Worm (Caenorhabditis elegans) whole organism, L1 larva: Measurements from ENCODE around the gene phf-33.
A peak's percentile ranks its signal among the peaks of the same experiment; 100 is the strongest.

Experiments
- C04F5.9 ChIP-seq: sonication (generic microtip); optimal IDR thresholded peaks from 2 replicates; lab custom pipeline; 2016; ENCODE audit warnings: missing genetic modification characterization, missing compliant biosample characterization
- F16B12.6 ChIP-seq: fragments of 150-350 bp; optimal IDR thresholded peaks from 2 replicates; lab custom pipeline; 2014; ENCODE audit warnings: missing biosample characterization, missing genetic modification characterization
- aha-1 ChIP-seq: fragments of 150-350 bp; optimal IDR thresholded peaks from 2 replicates; lab custom pipeline; 2014; ENCODE audit warnings: missing biosample characterization, missing genetic modification characterization
- alr-1 ChIP-seq: fragments of 200-800 bp; sonication (Bioruptor generic); optimal IDR thresholded peaks from 2 replicates; lab custom pipeline; 2018; ENCODE audit warnings: borderline replicate concordance, mild to moderate bottlenecking, missing genetic modification characterization, missing compliant biosample characterization
- aly-2 ChIP-seq: fragments of 150-350 bp; optimal IDR thresholded peaks from 2 replicates; lab custom pipeline; 2014; ENCODE audit warnings: missing biosample characterization, missing genetic modification characterization
- ceh-63 ChIP-seq: fragments of 200-800 bp; sonication (Bioruptor generic); optimal IDR thresholded peaks from 2 replicates; lab custom pipeline; 2018; ENCODE audit warnings: mild to moderate bottlenecking, missing genetic modification characterization, missing compliant biosample characterization
- ceh-8 ChIP-seq: fragments of 200-800 bp; sonication (Bioruptor generic); optimal IDR thresholded peaks from 2 replicates; lab custom pipeline; 2018; ENCODE audit warnings: mild to moderate bottlenecking, missing genetic modification characterization, moderate library complexity, missing compliant biosample characterization
- ceh-82 ChIP-seq, 3 experiments: fragments of 150-350 bp in 1 of 3; sonication (generic microtip) in 2 of 3; optimal IDR thresholded peaks; 2 replicates each; lab custom pipeline; 2014 to 2017; ENCODE audit warnings: missing biosample characterization in 3 of 3, missing genetic modification characterization in 3 of 3
- ceh-88 ChIP-seq: fragments of 200-800 bp; sonication (Bioruptor generic); IDR thresholded peaks from 2 replicates; pipeline ENCODE4 v1.3.6; 2022; ENCODE audit warnings: missing genetic modification characterization, missing compliant biosample characterization
- ceh-90 ChIP-seq: sonication (generic microtip); optimal IDR thresholded peaks from 2 replicates; lab custom pipeline; 2016; ENCODE audit warnings: missing genetic modification characterization, missing compliant biosample characterization
- ces-1 ChIP-seq: fragments of 150-350 bp; optimal IDR thresholded peaks from 2 replicates; lab custom pipeline; 2014; ENCODE audit warnings: missing biosample characterization, missing genetic modification reagents, missing genetic modification characterization
- efl-1 ChIP-seq, 4 experiments: fragments of 150-350 bp; optimal IDR thresholded peaks in 3 of 4; peaks in 1 of 4; 1 replicate in 1 of 4; 2 replicates in 3 of 4; lab custom pipeline; 2014; ENCODE audit warnings: missing biosample characterization in 2 of 4, missing genetic modification characterization in 2 of 4, missing genetic modification reagents in 2 of 4
- egl-13 ChIP-seq: sonication (generic microtip); optimal IDR thresholded peaks from 2 replicates; lab custom pipeline; 2016; ENCODE audit warnings: missing genotype, missing genetic modification reagents, missing genetic modification characterization, missing compliant biosample characterization
- egl-27 ChIP-seq, 2 experiments: fragments of 150-350 bp in 1 of 2; sonication (generic microtip); optimal IDR thresholded peaks; 3 replicates each; lab custom pipeline; 2017 to 2018; ENCODE audit warnings: missing biosample characterization in 2 of 2, missing genetic modification characterization in 2 of 2, missing genetic modification reagents in 2 of 2
- fkh-10 ChIP-seq: sonication (generic microtip); optimal IDR thresholded peaks from 2 replicates; lab custom pipeline; 2017; ENCODE audit warnings: missing biosample characterization, missing genetic modification reagents, missing genetic modification characterization
- fkh-4 ChIP-seq: sonication (generic microtip); optimal IDR thresholded peaks from 2 replicates; lab custom pipeline; 2016; ENCODE audit warnings: missing compliant biosample characterization, missing genetic modification characterization, borderline replicate concordance
- isw-1 ChIP-seq: fragments of 200-800 bp; sonication (Bioruptor generic); IDR thresholded peaks from 2 replicates; pipeline ENCODE4 v1.3.6; 2022; ENCODE audit warnings: missing genetic modification characterization, missing compliant biosample characterization
- lin-13 ChIP-seq: fragments of 150-350 bp; optimal IDR thresholded peaks from 2 replicates; lab custom pipeline; 2014; ENCODE audit warnings: missing biosample characterization, missing genetic modification reagents, missing genetic modification characterization
- lin-14 ChIP-seq: fragments of 200-800 bp; sonication (Bioruptor generic); optimal IDR thresholded peaks from 2 replicates; lab custom pipeline; 2018; ENCODE audit warnings: mild to moderate bottlenecking, missing genetic modification characterization, moderate library complexity, missing compliant biosample characterization
- lin-15B ChIP-seq: fragments of 150-350 bp; sonication (generic microtip); optimal IDR thresholded peaks from 3 replicates; lab custom pipeline; 2014; ENCODE audit warnings: missing biosample characterization, missing genetic modification characterization
- lin-35 ChIP-seq, 2 experiments: fragments of 150-350 bp; optimal IDR thresholded peaks; 2 replicates each; lab custom pipeline; 2014; ENCODE audit warnings: missing biosample characterization in 2 of 2, missing genetic modification characterization in 2 of 2, missing genetic modification reagents in 2 of 2
- lsy-2 ChIP-seq, 2 experiments: fragments of 150-350 bp; optimal IDR thresholded peaks; 2 replicates each; lab custom pipeline; 2014; ENCODE audit warnings: missing biosample characterization in 2 of 2, missing genetic modification characterization in 2 of 2
- mdl-1 ChIP-seq, 2 experiments: fragments of 150-350 bp; optimal IDR thresholded peaks; 2 replicates each; lab custom pipeline; 2014 to 2017; ENCODE audit warnings: missing biosample characterization in 2 of 2, missing genetic modification characterization in 2 of 2, inconsistent platforms in 1 of 2
- nhr-20 ChIP-seq: sonication (generic microtip); optimal IDR thresholded peaks from 2 replicates; lab custom pipeline; 2016; ENCODE audit warnings: mild to moderate bottlenecking, missing genetic modification characterization, missing compliant biosample characterization
- nhr-28 ChIP-seq: fragments of 150-350 bp; optimal IDR thresholded peaks from 2 replicates; lab custom pipeline; 2014; ENCODE audit warnings: missing biosample characterization, missing genetic modification characterization
- nhr-47 ChIP-seq: sonication (generic microtip); optimal IDR thresholded peaks from 2 replicates; lab custom pipeline; 2016; ENCODE audit warnings: mild to moderate bottlenecking, missing genetic modification characterization, moderate library complexity, missing compliant biosample characterization
- nhr-76 ChIP-seq: sonication (generic microtip); optimal IDR thresholded peaks from 2 replicates; lab custom pipeline; 2017; ENCODE audit warnings: missing biosample characterization, missing genetic modification characterization
- nhr-77 ChIP-seq: fragments of 150-350 bp; optimal IDR thresholded peaks from 2 replicates; lab custom pipeline; 2014; ENCODE audit warnings: missing biosample characterization, missing genetic modification characterization
- pag-3 ChIP-seq: sonication (generic microtip); optimal IDR thresholded peaks from 2 replicates; lab custom pipeline; 2017; ENCODE audit warnings: missing genetic modification characterization, mild to moderate bottlenecking, missing compliant biosample characterization, antibody characterized with exemption, borderline replicate concordance; ENCODE audit not compliant: insufficient read depth
- pax-3 ChIP-seq: fragments of 200-800 bp; sonication (Bioruptor generic); optimal IDR thresholded peaks from 2 replicates; lab custom pipeline; 2018; ENCODE audit warnings: mild to moderate bottlenecking, missing genetic modification characterization, moderate library complexity, missing compliant biosample characterization
- pqm-1 ChIP-seq: sonication (generic microtip); optimal IDR thresholded peaks from 3 replicates; lab custom pipeline; 2017; ENCODE audit warnings: missing biosample characterization, missing genetic modification characterization
- skn-1 ChIP-seq: fragments of 150-350 bp; optimal IDR thresholded peaks from 2 replicates; lab custom pipeline; 2014; ENCODE audit warnings: missing biosample characterization, missing genetic modification characterization
- snpc-4 ChIP-seq: fragments of 150-350 bp; optimal IDR thresholded peaks from 2 replicates; lab custom pipeline; 2014; ENCODE audit warnings: missing biosample characterization, missing genetic modification characterization
- snu-23 ChIP-seq: sonication (generic microtip); optimal IDR thresholded peaks from 2 replicates; lab custom pipeline; 2016; ENCODE audit warnings: missing genetic modification characterization, missing compliant biosample characterization
- sox-4 ChIP-seq: sonication (generic microtip); optimal IDR thresholded peaks from 2 replicates; lab custom pipeline; 2016; ENCODE audit warnings: missing genetic modification characterization, missing compliant biosample characterization
- sup-37 ChIP-seq: fragments of 200-800 bp; sonication (Bioruptor generic); optimal IDR thresholded peaks from 2 replicates; lab custom pipeline; 2018; ENCODE audit warnings: mild to moderate bottlenecking, missing genetic modification characterization, missing compliant biosample characterization
- swsn-7 ChIP-seq: sonication (generic microtip); optimal IDR thresholded peaks from 2 replicates; lab custom pipeline; 2016; ENCODE audit warnings: missing genetic modification characterization, missing compliant biosample characterization
- unc-86 ChIP-seq: sonication (generic microtip); optimal IDR thresholded peaks from 2 replicates; lab custom pipeline; 2016; ENCODE audit warnings: missing genetic modification characterization, missing compliant biosample characterization
- xbp-1 ChIP-seq: sonication (generic microtip); optimal IDR thresholded peaks from 2 replicates; lab custom pipeline; 2016; ENCODE audit warnings: missing genetic modification characterization, missing compliant biosample characterization
- ztf-11 ChIP-seq, 2 experiments: sonication (generic microtip); optimal IDR thresholded peaks; 2 replicates each; lab custom pipeline; 2016 to 2017; ENCODE audit warnings: missing genetic modification characterization in 2 of 2, missing biosample characterization in 1 of 2, missing compliant biosample characterization in 1 of 2
- ztf-4 ChIP-seq: fragments of 150-350 bp; optimal IDR thresholded peaks from 2 replicates; lab custom pipeline; 2014; ENCODE audit warnings: missing biosample characterization, missing genetic modification characterization

phf-33 gene

DNA sequence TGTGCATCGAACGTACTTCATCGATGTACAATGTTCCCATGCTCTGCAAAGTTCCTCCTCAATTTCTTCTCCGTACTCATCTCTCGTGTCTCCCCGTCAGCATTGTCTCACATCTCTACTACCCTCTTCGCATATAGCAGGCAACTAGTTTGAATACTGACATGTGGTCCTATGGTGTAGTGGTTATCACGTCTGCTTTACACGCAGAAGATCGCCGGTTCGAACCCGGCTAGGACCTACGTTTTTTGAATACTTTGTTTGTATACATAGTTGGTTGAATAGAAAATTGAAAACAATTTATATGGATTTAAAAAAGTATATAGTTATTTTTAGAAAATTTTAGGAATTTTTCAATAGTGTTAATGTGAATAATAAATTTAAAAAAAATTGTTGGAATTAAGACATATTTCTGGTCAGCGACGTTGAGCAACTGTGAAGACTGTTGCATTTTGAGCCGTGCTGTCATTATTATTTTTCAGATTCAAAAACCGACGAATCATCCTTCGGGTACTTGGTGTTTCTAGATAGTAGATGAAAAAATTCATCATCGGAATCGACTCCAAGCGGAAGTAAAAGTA lies 28.2 kb upstream of the phf-33 start (continued):
- peak; percentile 58 for TF ChIP-seq egl-13 (tag; lab: Kevin White, UChicago)
- TF ChIP-seq nhr-77 (tag; lab: Kevin White, UChicago) = peak; percentile 53
- peak; percentile 43 to 74 for TF ChIP-seq lin-35 (GFP tag; optimal IDR thresholded peaks at IDR 0.05; lab: Kevin White, UChicago)
- TF ChIP-seq lin-13 = peak; percentile 66
- TF ChIP-seq ztf-4 (tag; lab: Kevin White, UChicago) = peak; percentile 60
- peak in 1 of 2 experiments; percentile 63 for TF ChIP-seq ztf-11 (tag; optimal IDR thresholded peaks at IDR 0.05; lab: Kevin White, UChicago)
- no peak for TF ChIP-seq ceh-63
- TF ChIP-seq xbp-1 (tag; lab: Kevin White, UChicago) = peak; percentile 70
- peak; percentile 31 for TF ChIP-seq nhr-76 (tag; lab: Kevin White, UChicago)
- TF ChIP-seq pag-3 = no peak
- peak; percentile 92 for TF ChIP-seq snu-23
- TF ChIP-seq ceh-8 (GFP tag; lab: Kevin White, UChicago) = peak; percentile 76
- peak in 1 of 2 experiments; percentile 88 for TF ChIP-seq mdl-1 (tag; optimal IDR thresholded peaks at IDR 0.05; lab: Kevin White, UChicago)
- TF ChIP-seq fkh-10 (GFP tag; lab: Kevin White, UChicago) = peak; percentile 51
- peak; percentile 50 for TF ChIP-seq aly-2 (tag; lab: Kevin White, UChicago)
- TF ChIP-seq, all 84 proteins: peak for 53

ce11 chrX:13305779-13306178 lies 27.0 kb upstream of the phf-33 start, which contains the start of gene srd-43:
Gene srd-43 (minus strand): TSS chrX:13305844.
- TF ChIP-seq ceh-8 (GFP tag; lab: Kevin White, UChicago) = peak; percentile 33
- TF ChIP-seq fkh-4 (tag; lab: Kevin White, UChicago) = no peak

DNA sequence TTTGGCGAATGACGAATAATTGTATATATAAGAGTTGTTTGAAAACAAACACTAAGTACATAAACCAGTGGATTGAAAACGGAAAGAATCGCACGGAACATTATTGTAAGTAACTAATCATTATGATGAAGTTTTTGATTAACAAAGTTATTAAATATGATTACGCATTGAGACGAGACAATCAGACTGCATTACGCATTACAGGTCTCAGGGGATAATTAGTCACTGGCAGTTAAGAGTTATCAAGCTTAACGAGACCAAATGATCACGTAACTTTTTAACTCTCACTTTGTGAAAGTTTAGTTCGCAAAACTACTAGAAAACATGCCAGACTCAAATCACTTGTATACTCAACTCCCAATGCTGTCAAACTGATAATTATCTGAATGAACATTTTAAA lies 24.6 kb upstream of the phf-33 start, which contains the start of gene srd-42:
Gene srd-42 (minus strand): TSS at position 101 of the 400 bp plus-strand sequence.
- no peak for TF ChIP-seq swsn-7 (tag; lab: Kevin White, UChicago)
- peak; percentile 69 for TF ChIP-seq ceh-8 (GFP tag; lab: Kevin White, UChicago)
- no peak for TF ChIP-seq nhr-47
- no peak for TF ChIP-seq aha-1 (tag; lab: Kevin White, UChicago)

DNA sequence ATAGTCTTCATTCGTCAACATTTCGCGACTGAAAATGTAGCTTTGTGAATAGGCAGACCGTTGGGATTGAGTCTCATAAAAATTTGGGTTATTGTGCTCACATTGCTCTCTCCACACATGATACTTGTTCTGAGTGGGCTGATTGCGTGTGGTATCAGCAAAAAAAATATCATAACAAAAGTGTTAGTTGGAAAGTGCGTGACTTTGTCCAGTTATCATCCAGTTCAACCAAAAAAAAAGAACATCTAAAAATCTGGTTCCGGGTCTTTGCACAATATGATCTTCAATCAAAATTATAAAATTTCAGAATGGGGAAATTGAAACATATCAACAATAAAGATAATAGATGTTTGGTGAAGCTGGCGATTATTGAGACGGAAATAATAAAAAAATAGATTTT lies 21.7 kb upstream of the phf-33 start, which contains the start of gene srd-39:
Gene srd-39 (minus strand): TSS at position 101 of the 400 bp plus-strand sequence.
- TF ChIP-seq ceh-90 (tag; lab: Kevin White, UChicago) (no peak), lin-14 (GFP tag; lab: Kevin White, UChicago) (no peak), mdl-1 (tag; optimal IDR thresholded peaks at IDR 0.05; lab: Kevin White, UChicago) (no peak), efl-1 (optimal IDR thresholded peaks at IDR 0.05; lab: Kevin White, UChicago) (no peak), efl-1 (GFP tag; optimal IDR thresholded peaks at IDR 0.05 in 1 of 2; lab: Kevin White, UChicago) (peak in 1 of 2 experiments; percentile 74), nhr-28 (tag; lab: Kevin White, UChicago) (no peak), nhr-20 (no peak)

- TF ChIP-seq lin-15B (tag; lab: Kevin White, UChicago) (no peak), ceh-88 (GFP tag; lab: Robert Waterston, UW) (no peak), unc-86 (no peak), isw-1 (GFP tag; lab: Robert Waterston, UW) (no peak), lsy-2 (tag; optimal IDR thresholded peaks at IDR 0.05; lab: Kevin White, UChicago) (no peak), egl-27 (tag; optimal IDR thresholded peaks at IDR 0.05; lab: Kevin White, UChicago) (no peak)
Measured at ce11 chrX:13294669-13295068, 15.9 kb upstream of the phf-33 start, which contains the start of gene srd-36. Gene srd-36 (minus strand): TSS chrX:13294769.

ce11 chrX:13293023-13293422 lies 14.2 kb upstream of the phf-33 start:
- TF ChIP-seq ceh-82 (tag; optimal IDR thresholded peaks at IDR 0.05; lab: Kevin White, UChicago) = no peak
- TF ChIP-seq pqm-1 (tag; lab: Kevin White, UChicago) = no peak
- no peak for TF ChIP-seq sup-37 (GFP tag; lab: Kevin White, UChicago)
- no peak for TF ChIP-seq pax-3 (tag; lab: Kevin White, UChicago)
- no peak for TF ChIP-seq sox-4
- TF ChIP-seq C04F5.9 (tag; lab: Kevin White, UChicago) = no peak
- TF ChIP-seq skn-1 (tag; lab: Kevin White, UChicago) = no peak
- TF ChIP-seq nhr-77 (tag; lab: Kevin White, UChicago) = no peak
- TF ChIP-seq lin-15B (tag; lab: Kevin White, UChicago) = no peak
- no peak for TF ChIP-seq snpc-4 (tag; lab: Kevin White, UChicago)
- TF ChIP-seq F16B12.6 (tag; lab: Kevin White, UChicago) = no peak
- no peak for TF ChIP-seq alr-1 (tag; lab: Kevin White, UChicago)
- no peak for TF ChIP-seq ces-1
